Fruit fly (Drosophila melanogaster) whole organism, wandering third instar larva: ENCODE results near the gene TFAM.

ENCODE experiments used
- Dif ChIP-seq: fragments of 200-275, 200-300 bp; sonication (Bioruptor generic); optimal IDR thresholded peaks from 2 replicates; lab custom pipeline; 2018; ENCODE audit warnings: missing biosample characterization, missing genetic modification characterization; ENCODE audit not compliant: partially characterized antibody
- Hr83 ChIP-seq: fragments of 200-300 bp; sonication (Bioruptor generic); optimal IDR thresholded peaks from 2 replicates; lab custom pipeline; 2016; ENCODE audit warnings: missing biosample characterization, mild to moderate bottlenecking, missing genetic modification characterization, moderate library complexity; ENCODE audit not compliant: poor library complexity, severe bottlenecking
- foxo ChIP-seq, 2 experiments: fragments of 200-800 bp; sonication (Bioruptor generic); optimal IDR thresholded peaks; 2 replicates in 1 of 2; 3 replicates in 1 of 2; lab custom pipeline; 2016 to 2017; ENCODE audit warnings: missing biosample characterization in 2 of 2, missing genetic modification characterization in 2 of 2
- fru ChIP-seq: fragments of 200-800 bp; sonication (Bioruptor generic); optimal IDR thresholded peaks from 3 replicates; lab custom pipeline; 2016; ENCODE audit warnings: missing biosample characterization, mild to moderate bottlenecking, missing genetic modification characterization
- rgr ChIP-seq: fragments of 200-800 bp; sonication (Bioruptor generic); optimal IDR thresholded peaks from 3 replicates; lab custom pipeline; 2016; ENCODE audit warnings: missing biosample characterization, mild to moderate bottlenecking, missing genetic modification characterization
- tai ChIP-seq: sonication (Bioruptor generic); optimal IDR thresholded peaks from 2 replicates; lab custom pipeline; 2016; ENCODE audit warnings: missing biosample characterization, missing genetic modification characterization
- usp ChIP-seq: fragments of >200 bp; optimal IDR thresholded peaks from 2 replicates; lab custom pipeline; 2017; ENCODE audit warnings: missing biosample characterization, missing genetic modification characterization

DNA sequence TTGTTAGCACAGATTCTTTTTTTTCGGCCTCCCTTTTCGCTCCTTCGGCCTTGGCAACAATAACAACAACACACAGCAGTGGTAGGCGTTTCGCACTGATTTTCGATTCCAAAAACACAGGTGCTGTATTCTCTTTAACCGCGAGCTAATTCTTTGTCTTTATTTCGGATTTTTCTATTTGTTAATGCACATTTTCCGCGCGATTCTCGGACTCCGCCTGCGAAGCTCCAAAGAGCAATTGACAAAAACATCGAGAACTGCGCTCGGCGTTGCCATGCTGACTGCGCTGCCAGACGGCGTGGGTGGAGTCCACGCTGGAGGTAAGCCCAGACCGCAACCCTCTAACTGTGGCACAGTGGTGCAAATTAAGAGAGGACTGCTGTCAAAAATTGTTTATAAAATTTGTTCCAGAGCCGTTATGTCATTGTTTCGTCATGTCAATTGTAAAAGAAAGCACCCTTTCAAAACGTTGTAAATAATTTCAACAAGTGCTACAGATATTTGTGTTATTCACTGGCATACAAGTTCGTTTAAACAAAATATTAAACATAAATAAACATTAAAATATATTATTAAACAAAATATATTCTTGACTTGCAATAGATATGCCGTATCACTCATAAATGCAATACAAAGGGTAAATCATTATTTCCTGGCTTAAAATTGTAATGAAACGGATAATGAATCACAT lies 19.2 kb downstream of the TFAM start, which contains the start of the genes DPCoAC and CG5180:
- TF ChIP-seq usp (no peak), Dif (GFP tag; lab: Kevin White, UChicago) (peak; percentile 53), Hr83 (GFP tag; lab: Kevin White, UChicago) (no peak), tai (GFP tag; lab: Kevin White, UChicago) (no peak), fru (no peak), rgr (GFP tag; lab: Kevin White, UChicago) (no peak), foxo (GFP tag; optimal IDR thresholded peaks at IDR 0.05; lab: Kevin White, UChicago) (peak; percentile 34 to 44)
